Worm (Caenorhabditis elegans) whole organism, mixed stage, embryonic: ENCODE results near the gene C13F10.6.

Experiments
- M03D4.4 ChIP-seq: sonication (generic microtip); optimal IDR thresholded peaks from 2 replicates; lab custom pipeline; 2017; ENCODE audit warnings: mild to moderate bottlenecking, missing genetic modification characterization, missing compliant biosample characterization
- bed-3 ChIP-seq: fragments of 200-800 bp; sonication (Bioruptor generic); optimal IDR thresholded peaks from 3 replicates; lab custom pipeline; 2018; ENCODE audit warnings: mild to moderate bottlenecking, missing genetic modification characterization, moderate library complexity, missing compliant biosample characterization
- blmp-1 ChIP-seq: fragments of 150-350 bp; optimal IDR thresholded peaks from 2 replicates; lab custom pipeline; 2014; ENCODE audit warnings: missing biosample characterization, missing genetic modification characterization
- ceh-39 ChIP-seq: fragments of 150-350 bp; optimal IDR thresholded peaks from 2 replicates; lab custom pipeline; 2014; ENCODE audit warnings: missing biosample characterization, missing genetic modification characterization
- ceh-43 ChIP-seq: fragments of 200-800 bp; sonication (Bioruptor generic); optimal IDR thresholded peaks from 2 replicates; lab custom pipeline; 2018; ENCODE audit warnings: mild to moderate bottlenecking, missing genetic modification characterization, moderate library complexity, missing compliant biosample characterization
- ceh-83 ChIP-seq: fragments of 200-800 bp; sonication (Bioruptor generic); optimal IDR thresholded peaks from 2 replicates; lab custom pipeline; 2018; ENCODE audit warnings: mild to moderate bottlenecking, missing genetic modification characterization, missing compliant biosample characterization
- ces-1 ChIP-seq: fragments of 150-350 bp; optimal IDR thresholded peaks from 2 replicates; lab custom pipeline; 2014; ENCODE audit warnings: missing biosample characterization, missing genetic modification reagents, missing genetic modification characterization
- cnd-1 ChIP-seq: fragments of 200-800 bp; sonication (Bioruptor generic); optimal IDR thresholded peaks from 2 replicates; lab custom pipeline; 2018; ENCODE audit warnings: mild to moderate bottlenecking, missing genetic modification characterization, missing compliant biosample characterization
- drap-1 ChIP-seq: fragments of 200-800 bp; sonication (Bioruptor generic); optimal IDR thresholded peaks from 3 replicates; lab custom pipeline; 2018; ENCODE audit warnings: mild to moderate bottlenecking, missing genetic modification characterization, missing compliant biosample characterization
- elt-1 ChIP-seq: sonication (generic microtip); optimal IDR thresholded peaks from 2 replicates; lab custom pipeline; 2017; ENCODE audit warnings: missing genetic modification characterization, mild to moderate bottlenecking, missing compliant biosample characterization, antibody characterized with exemption, moderate library complexity, borderline replicate concordance; ENCODE audit not compliant: insufficient read depth
- flh-1 ChIP-seq: fragments of 200-800 bp; sonication (Bioruptor generic); optimal IDR thresholded peaks from 2 replicates; lab custom pipeline; 2018; ENCODE audit warnings: mild to moderate bottlenecking, missing genetic modification characterization, moderate library complexity, missing compliant biosample characterization
- ham-2 ChIP-seq: fragments of 200-800 bp; sonication (Bioruptor generic); optimal IDR thresholded peaks from 2 replicates; lab custom pipeline; 2018; ENCODE audit warnings: mild to moderate bottlenecking, missing genetic modification characterization, missing compliant biosample characterization
- hlh-1 ChIP-seq: fragments of 150-350 bp; optimal IDR thresholded peaks from 2 replicates; lab custom pipeline; 2014; ENCODE audit warnings: missing biosample characterization, missing genetic modification reagents, missing genetic modification characterization
- lin-13 ChIP-seq: fragments of 150-350 bp; optimal IDR thresholded peaks from 2 replicates; lab custom pipeline; 2014; ENCODE audit warnings: missing biosample characterization, missing genetic modification characterization
- lsy-2 ChIP-seq: fragments of 150-350 bp; optimal IDR thresholded peaks from 2 replicates; lab custom pipeline; 2014; ENCODE audit warnings: missing biosample characterization, missing genetic modification characterization
- mab-5 ChIP-seq: fragments of 150-350 bp; optimal IDR thresholded peaks from 2 replicates; lab custom pipeline; 2014; ENCODE audit warnings: missing biosample characterization, missing genetic modification characterization
- mep-1 ChIP-seq: fragments of 150-350 bp; optimal IDR thresholded peaks from 2 replicates; lab custom pipeline; 2017; ENCODE audit warnings: missing biosample characterization, missing genetic modification reagents, missing genetic modification characterization, inconsistent platforms
- mls-2 ChIP-seq: sonication (generic microtip); optimal IDR thresholded peaks from 2 replicates; lab custom pipeline; 2016; ENCODE audit warnings: mild to moderate bottlenecking, missing genetic modification characterization, moderate library complexity, missing compliant biosample characterization
- nhr-2 ChIP-seq: fragments of 150-350 bp; optimal IDR thresholded peaks from 2 replicates; lab custom pipeline; 2014; ENCODE audit warnings: missing biosample characterization, missing genetic modification characterization
- nhr-237 ChIP-seq: fragments of 150-350 bp; optimal IDR thresholded peaks from 2 replicates; lab custom pipeline; 2014; ENCODE audit warnings: missing biosample characterization, missing genetic modification characterization
- nhr-28 ChIP-seq: fragments of 150-350 bp; optimal IDR thresholded peaks from 2 replicates; lab custom pipeline; 2014; ENCODE audit warnings: missing biosample characterization, missing genetic modification characterization
- nhr-76 ChIP-seq: sonication (generic microtip); optimal IDR thresholded peaks from 2 replicates; lab custom pipeline; 2017; ENCODE audit warnings: missing biosample characterization, missing genetic modification characterization
- pha-4 ChIP-seq: fragments of 150-350 bp; optimal IDR thresholded peaks from 2 replicates; lab custom pipeline; 2018; ENCODE audit warnings: missing biosample characterization, missing genetic modification reagents, missing genetic modification characterization
- sem-2 ChIP-seq: fragments of 200-800 bp; sonication (Bioruptor generic); optimal IDR thresholded peaks from 2 replicates; lab custom pipeline; 2018; ENCODE audit warnings: mild to moderate bottlenecking, missing genetic modification characterization, missing compliant biosample characterization
- snpc-4 ChIP-seq: fragments of 150-350 bp; optimal IDR thresholded peaks from 2 replicates; lab custom pipeline; 2014; ENCODE audit warnings: missing biosample characterization, missing genetic modification characterization
- sptf-1 ChIP-seq: sonication (generic microtip); optimal IDR thresholded peaks from 2 replicates; lab custom pipeline; 2017; ENCODE audit warnings: mild to moderate bottlenecking, missing genetic modification characterization, moderate library complexity, missing compliant biosample characterization
- tbx-8 ChIP-seq: fragments of 200-800 bp; sonication (Bioruptor generic); optimal IDR thresholded peaks from 2 replicates; lab custom pipeline; 2018; ENCODE audit warnings: mild to moderate bottlenecking, missing genetic modification characterization, moderate library complexity, missing compliant biosample characterization
- unc-120 ChIP-seq: sonication (generic microtip); optimal IDR thresholded peaks from 2 replicates; lab custom pipeline; 2017; ENCODE audit warnings: missing genetic modification characterization, missing compliant biosample characterization; ENCODE audit not compliant: poor library complexity, severe bottlenecking
- unc-62 ChIP-seq: fragments of 150-350 bp; optimal IDR thresholded peaks from 2 replicates; lab custom pipeline; 2014; ENCODE audit warnings: missing biosample characterization, missing genetic modification reagents, missing genetic modification characterization
- zip-8 ChIP-seq: fragments of 150-350 bp; optimal IDR thresholded peaks from 2 replicates; lab custom pipeline; 2014; ENCODE audit warnings: missing biosample characterization, missing genetic modification characterization
- ztf-11 ChIP-seq: fragments of 150-350 bp; optimal IDR thresholded peaks from 2 replicates; lab custom pipeline; 2014; ENCODE audit warnings: missing biosample characterization, missing genetic modification characterization

Gene C13F10.6

ce11 chrV:7248227-7248953 lies 27.6 kb upstream of the C13F10.6 start:
- TF ChIP-seq nhr-237 (tag; lab: Kevin White, UChicago) = no peak
- TF ChIP-seq unc-62 = no peak
- no peak for TF ChIP-seq mep-1 (tag; lab: Kevin White, UChicago)
- TF ChIP-seq elt-1 (tag; lab: Kevin White, UChicago) = no peak
- no peak for TF ChIP-seq snpc-4 (tag; lab: Kevin White, UChicago)
- TF ChIP-seq mls-2 (tag; lab: Kevin White, UChicago) = no peak
- TF ChIP-seq ztf-11 (tag; lab: Kevin White, UChicago) = no peak
- no peak for TF ChIP-seq lsy-2 (tag; lab: Kevin White, UChicago)
- TF ChIP-seq sem-2 (GFP tag; lab: Kevin White, UChicago) = no peak
- TF ChIP-seq, all 35 proteins: peak for 0

- TF ChIP-seq ham-2 (GFP tag; lab: Kevin White, UChicago) (peak; percentile 34), drap-1 (GFP tag; lab: Kevin White, UChicago) (no peak)
- TF ChIP-seq, all 35 proteins: peak for 1
Measured at ce11 chrV:7246951-7247350, 26.1 kb upstream of the C13F10.6 start, which contains the start of gene C05C8.7. Gene C05C8.7, minus strand, starts transcription at chrV:7247050.

ce11 chrV:7239471-7239870 lies 18.6 kb upstream of the C13F10.6 start, which contains the start of gene C05C8.1:
Gene C05C8.1, plus strand, starts transcription at chrV:7239771.
- TF ChIP-seq mab-5 (tag; lab: Kevin White, UChicago) = no peak
- no peak for TF ChIP-seq unc-120 (tag; lab: Kevin White, UChicago)
- no peak for TF ChIP-seq bed-3 (GFP tag; lab: Kevin White, UChicago)
- no peak for TF ChIP-seq nhr-28 (tag; lab: Kevin White, UChicago)
- TF ChIP-seq lin-13 (tag; lab: Kevin White, UChicago) = no peak
- no peak for TF ChIP-seq hlh-1
- TF ChIP-seq nhr-76 (tag; lab: Kevin White, UChicago) = no peak
- no peak for TF ChIP-seq pha-4 (tag; lab: Kevin White, UChicago)
- TF ChIP-seq snpc-4 (tag; lab: Kevin White, UChicago) = no peak
- no peak for TF ChIP-seq ceh-43 (GFP tag; lab: Kevin White, UChicago)
- TF ChIP-seq lsy-2 (tag; lab: Kevin White, UChicago) = no peak
- no peak for TF ChIP-seq ceh-83 (GFP tag; lab: Kevin White, UChicago)
- TF ChIP-seq tbx-8 (GFP tag; lab: Kevin White, UChicago) = no peak
- no peak for TF ChIP-seq ztf-11 (tag; lab: Kevin White, UChicago)
- TF ChIP-seq ham-2 (GFP tag; lab: Kevin White, UChicago) = no peak

- TF ChIP-seq ces-1 (peak; percentile 73), mep-1 (tag; lab: Kevin White, UChicago) (peak; percentile 64), elt-1 (tag; lab: Kevin White, UChicago) (no peak), ceh-83 (GFP tag; lab: Kevin White, UChicago) (no peak), lsy-2 (tag; lab: Kevin White, UChicago) (peak; percentile 76), drap-1 (GFP tag; lab: Kevin White, UChicago) (no peak), nhr-237 (tag; lab: Kevin White, UChicago) (peak; percentile 82), unc-62 (no peak), sptf-1 (tag; lab: Kevin White, UChicago) (no peak), unc-120 (tag; lab: Kevin White, UChicago) (peak; percentile 93), M03D4.4 (tag; lab: Kevin White, UChicago) (no peak), ceh-39 (tag; lab: Kevin White, UChicago) (peak; percentile 62), pha-4 (tag; lab: Kevin White, UChicago) (peak; percentile 42), lin-13 (tag; lab: Kevin White, UChicago) (peak; percentile 33), mls-2 (tag; lab: Kevin White, UChicago) (no peak), hlh-1 (peak; percentile 21), mab-5 (tag; lab: Kevin White, UChicago) (peak; percentile 10), ceh-43 (GFP tag; lab: Kevin White, UChicago) (no peak), nhr-2 (tag; lab: Kevin White, UChicago) (peak; percentile 9), zip-8 (tag; lab: Kevin White, UChicago) (no peak), blmp-1 (no peak)
- TF ChIP-seq, all 35 proteins: peak for 11
Measured at ce11 chrV:7237133-7237532, 16.3 kb upstream of the C13F10.6 start, which contains the start of gene hyls-1. Gene hyls-1, plus strand, starts transcription at chrV:7237381.

ce11 chrV:7237094-7237132 lies 16.1 kb upstream of the C13F10.6 start, which contains the start of gene hpo-9:
Gene hpo-9, minus strand, starts transcription at chrV:7237130.
- no peak for TF ChIP-seq cnd-1 (tag; lab: Kevin White, UChicago)
- TF ChIP-seq nhr-76 (tag; lab: Kevin White, UChicago) = no peak
- TF ChIP-seq unc-120 (tag; lab: Kevin White, UChicago) = no peak
- no peak for TF ChIP-seq bed-3 (GFP tag; lab: Kevin White, UChicago)
- no peak for TF ChIP-seq flh-1 (GFP tag; lab: Kevin White, UChicago)
- TF ChIP-seq unc-62 = no peak
- no peak for TF ChIP-seq mep-1 (tag; lab: Kevin White, UChicago)
